Fruit fly (Drosophila melanogaster): ENCODE data around the gene Nckx30C.

Nckx30C gene

DNA sequence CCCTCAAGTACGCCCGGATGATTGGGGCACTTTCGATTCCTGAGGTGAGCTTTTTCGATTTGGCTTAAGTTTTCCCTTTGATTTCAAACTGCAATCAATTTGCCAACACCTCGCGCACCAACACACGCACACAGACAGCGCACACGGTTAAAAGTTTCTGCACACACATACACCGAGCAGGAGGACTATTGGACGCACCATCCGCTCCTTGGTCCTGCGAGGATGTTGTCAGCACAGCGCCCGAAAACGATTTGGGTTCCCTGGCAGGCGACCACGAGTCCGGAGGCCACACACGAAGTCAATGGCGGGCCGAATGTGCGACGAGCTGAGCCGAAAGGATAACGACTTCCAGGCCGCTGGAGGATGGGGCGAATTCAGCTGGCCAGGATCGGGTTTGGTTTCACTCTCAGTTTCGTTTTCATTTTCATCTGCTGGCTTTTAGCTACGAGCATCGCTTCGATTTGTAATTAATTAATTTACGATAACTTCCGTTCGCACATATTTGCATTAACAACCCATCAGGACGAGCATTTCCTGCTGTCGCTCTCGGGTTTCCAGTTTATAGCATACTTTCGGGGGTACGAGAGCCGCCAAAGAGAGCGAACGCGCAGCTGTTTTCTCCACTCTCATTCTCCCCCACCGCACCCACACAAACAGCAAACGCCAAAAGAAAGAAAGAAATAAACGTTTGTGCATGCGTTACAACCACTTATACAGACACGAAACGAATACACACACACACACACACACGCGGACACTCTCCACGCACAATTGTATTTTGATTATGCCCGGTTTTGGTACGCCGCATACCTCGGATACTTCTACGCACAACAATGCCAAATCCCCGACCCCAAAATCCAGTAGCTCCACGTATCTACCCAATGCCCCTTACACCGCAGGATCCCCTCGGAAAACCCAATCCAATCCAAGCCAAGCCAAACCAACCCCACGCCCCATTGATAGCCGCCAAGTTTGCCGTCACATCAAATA is at the start of gene Nckx30C:
Gene Nckx30C (minus strand): TSS at position 260 of the 990 bp plus-strand sequence.
- TF ChIP-seq noc (tag; optimal IDR thresholded peaks at IDR 0.05): no peak

DNA sequence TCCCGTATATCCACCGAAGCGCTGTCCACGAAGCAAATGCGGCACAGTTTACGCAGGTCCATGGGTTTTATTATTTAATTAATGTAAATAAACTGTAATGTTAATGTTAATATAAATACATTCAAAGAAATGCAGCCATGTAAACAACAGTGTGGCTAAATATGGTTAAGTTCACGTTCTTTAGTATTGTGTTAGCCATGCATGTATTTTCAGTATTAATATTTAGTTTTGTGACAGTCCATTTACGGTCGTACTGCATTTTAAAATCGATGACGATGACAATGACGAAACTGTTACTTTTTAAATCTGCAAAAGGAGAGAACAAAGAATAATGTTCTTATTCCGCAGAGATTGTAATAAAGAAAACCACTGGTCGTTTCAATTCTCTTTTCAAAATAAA is 46.6 kb upstream of the Nckx30C start, which contains the start of gene CG13123:
Gene CG13123 (minus strand): TSS at position 163 of the 400 bp plus-strand sequence.
- no peak for TF ChIP-seq noc (tag; optimal IDR thresholded peaks at IDR 0.05)

DNA sequence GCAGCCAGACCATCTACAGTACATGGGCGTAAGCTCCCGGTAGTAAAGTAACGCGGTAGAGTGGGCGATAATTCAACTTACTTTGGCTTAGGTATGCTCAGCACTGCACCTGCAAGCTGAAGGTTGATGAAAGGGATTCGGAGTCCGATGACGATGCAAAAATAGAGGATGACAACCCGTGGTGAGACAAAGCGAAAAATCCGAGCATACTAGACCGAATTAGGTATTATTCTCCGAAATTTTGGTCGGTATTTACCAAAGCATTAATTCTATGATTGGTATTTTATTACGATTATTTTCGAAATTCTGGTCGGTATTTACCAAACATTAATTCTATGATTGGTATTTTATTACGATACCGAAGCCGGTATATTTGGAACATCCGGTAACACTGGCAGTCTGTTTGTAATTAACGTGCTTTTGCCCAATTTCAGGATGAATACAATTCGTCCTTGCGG is 44.3 kb upstream of the Nckx30C start, which contains the start of gene CG4036:
Gene CG4036 (plus strand): TSS at position 348 of the 458 bp plus-strand sequence.
- TF ChIP-seq noc (tag; optimal IDR thresholded peaks at IDR 0.05): no peak

DNA sequence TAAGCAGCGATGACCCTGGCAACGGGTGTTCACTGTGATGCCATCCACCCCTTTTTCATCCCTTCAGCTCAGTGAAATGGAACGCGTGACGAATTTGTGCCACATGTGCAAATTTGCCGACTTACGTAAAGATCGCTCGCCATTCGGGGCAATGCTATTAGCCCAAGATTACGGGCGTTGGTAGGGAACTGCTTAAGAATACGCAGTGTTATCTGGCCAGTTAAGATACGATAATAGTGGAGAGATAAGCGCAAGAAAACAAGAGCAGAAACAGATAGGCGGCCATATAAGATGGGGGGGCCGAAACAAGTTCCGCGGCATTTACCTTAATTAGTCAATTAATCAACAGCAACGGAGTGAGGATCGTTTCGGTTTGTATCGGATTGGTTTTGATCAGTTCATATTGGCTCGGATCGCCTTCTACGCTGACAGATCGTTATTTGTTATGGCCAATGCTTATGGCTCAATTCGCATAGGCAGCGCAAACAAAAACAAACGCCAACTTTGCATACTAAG is 39.7 kb upstream of the Nckx30C start:
- peak; percentile 72 for TF ChIP-seq noc (tag; optimal IDR thresholded peaks at IDR 0.05)

DNA sequence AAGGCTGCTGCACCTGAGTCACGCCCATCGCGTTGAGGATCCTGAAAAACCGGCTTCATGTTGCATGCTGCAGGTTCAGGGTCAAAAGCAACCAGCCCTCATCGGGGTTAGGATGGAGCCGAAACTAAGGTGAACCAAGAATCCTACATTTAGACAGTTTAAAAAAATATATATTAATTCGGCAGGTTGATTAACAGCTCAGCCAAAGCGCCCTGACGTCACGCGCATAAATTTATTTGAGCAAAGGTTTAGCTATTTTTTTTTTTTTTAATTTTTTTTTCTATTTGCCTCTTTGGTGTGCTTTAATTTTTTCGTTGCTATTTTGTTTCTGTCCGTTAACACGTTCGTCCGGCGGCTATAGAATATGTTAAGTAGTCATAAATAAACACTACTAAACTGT is 38.2 kb upstream of the Nckx30C start:
- TF ChIP-seq noc (tag; optimal IDR thresholded peaks at IDR 0.05): no peak

DNA sequence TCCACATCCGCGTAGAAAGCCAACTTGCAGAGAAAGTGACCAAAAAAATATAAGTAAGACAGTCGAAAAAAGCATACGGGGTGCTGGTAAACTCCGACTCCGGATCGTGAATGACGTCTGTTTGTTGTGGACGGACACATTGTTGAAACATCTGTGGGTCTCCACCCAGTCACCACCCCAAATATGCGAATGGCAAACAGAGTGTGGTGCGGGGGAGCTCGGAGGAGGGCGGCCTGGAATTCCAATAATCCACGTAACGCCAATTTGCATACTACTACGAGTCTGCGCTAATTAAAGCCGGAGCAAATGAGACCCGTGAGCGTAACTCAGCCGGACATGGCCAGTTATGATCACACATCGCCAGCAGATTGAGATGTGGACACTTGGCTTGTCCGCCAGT is 36.8 kb upstream of the Nckx30C start:
- TF ChIP-seq noc (tag; optimal IDR thresholded peaks at IDR 0.05): no peak

DNA sequence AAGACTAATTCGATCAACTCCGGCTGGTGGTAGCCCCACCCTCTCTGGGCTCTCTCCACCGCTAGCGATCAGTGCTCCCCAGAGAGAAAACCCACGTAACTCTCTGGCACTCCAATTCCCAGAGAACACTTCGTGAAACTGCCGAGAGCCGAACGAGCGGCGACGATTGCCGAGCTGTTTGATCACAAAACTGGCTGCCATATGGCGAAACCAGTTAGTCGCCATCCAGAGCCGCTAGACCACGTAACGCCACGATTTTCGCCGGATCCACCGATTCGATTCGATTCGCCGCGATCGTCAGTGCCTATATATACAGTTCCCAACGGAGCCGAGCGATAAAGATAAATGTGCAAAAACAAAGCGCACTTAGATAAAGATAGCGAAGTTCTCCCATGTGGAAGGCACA is 35.9 kb upstream of the Nckx30C start, which contains the start of gene IP3K1:
Gene IP3K1 (plus strand): TSS at position 209 of the 406 bp plus-strand sequence.
- TF ChIP-seq noc (tag; optimal IDR thresholded peaks at IDR 0.05): peak; percentile 80

DNA sequence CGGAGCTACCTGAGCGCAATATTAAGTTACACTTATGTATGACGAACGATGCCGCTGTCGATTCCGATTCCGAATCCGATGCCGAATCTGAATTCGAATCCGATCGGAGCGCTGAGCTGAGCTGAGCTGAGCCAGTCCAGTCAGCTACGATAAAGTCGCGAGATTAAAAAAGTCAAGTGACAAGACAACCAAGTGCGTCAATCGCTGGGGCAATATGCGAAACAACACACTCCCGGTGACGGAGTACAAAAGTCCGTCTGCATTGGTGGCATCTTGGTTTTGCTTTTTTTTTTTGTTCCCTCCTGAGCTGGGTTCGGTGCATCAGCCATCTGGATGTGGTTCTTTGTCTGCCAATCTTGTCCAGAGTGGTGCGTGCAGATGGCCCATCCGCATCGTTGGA is 33.5 kb upstream of the Nckx30C start:
- TF ChIP-seq noc (tag; optimal IDR thresholded peaks at IDR 0.05): no peak

DNA sequence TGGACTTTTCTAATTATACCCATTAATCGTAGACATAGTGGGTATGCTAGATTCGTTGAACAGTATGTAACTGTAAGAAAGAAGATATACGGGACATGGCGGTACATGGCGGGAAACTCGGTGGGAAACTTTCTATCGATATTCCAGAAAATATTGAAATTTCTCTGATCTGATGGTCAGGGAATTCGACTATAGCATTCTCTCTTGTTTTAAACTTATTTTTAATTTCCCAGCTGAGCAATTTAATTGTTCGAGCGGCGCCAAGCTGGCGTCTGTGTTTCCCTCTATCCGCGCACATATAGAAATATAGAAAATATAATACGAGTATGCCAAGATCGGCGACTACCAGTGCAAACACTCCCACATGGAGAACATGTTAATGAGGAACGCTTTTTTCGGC is 32.9 kb upstream of the Nckx30C start:
- TF ChIP-seq noc (tag; optimal IDR thresholded peaks at IDR 0.05): peak; percentile 77

DNA sequence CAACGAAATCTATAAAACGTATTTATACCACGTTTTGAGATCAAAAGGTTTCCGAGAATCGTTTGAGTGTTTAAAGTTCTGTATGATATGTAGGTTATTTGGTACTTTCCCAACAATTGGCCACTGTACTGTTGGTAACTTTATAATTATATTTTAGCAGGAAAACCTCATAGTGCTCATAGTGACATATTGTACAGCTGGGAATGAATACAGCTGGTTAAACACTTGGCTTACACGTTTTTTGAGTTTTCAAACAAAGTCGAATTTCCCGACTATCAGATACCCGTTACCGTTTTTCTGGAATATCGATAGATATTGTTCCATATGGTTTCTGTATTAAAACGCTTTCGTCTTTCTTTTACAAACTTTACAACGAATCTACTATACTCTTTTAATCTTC is 32.1 kb upstream of the Nckx30C start:
- TF ChIP-seq noc (tag; optimal IDR thresholded peaks at IDR 0.05): no peak

DNA sequence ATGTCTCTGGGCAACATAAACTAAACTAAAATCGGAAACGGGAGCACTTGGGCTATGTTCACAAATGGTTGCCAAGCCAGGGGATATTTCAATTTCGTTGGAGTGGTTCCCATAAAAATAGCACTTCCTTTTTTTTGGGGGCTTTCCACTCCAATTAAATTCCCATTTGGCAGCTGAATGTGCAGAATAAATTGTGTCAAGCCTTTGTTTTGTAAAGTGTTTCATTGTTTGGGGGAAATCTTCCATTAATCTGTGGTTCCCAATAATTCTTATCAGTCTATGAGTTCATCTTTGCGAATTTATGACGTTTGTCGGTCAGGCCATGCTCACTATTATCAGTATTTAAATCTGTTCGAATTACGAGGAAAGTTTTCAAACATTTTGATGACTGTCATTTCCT is 31.6 kb upstream of the Nckx30C start:
- TF ChIP-seq noc (tag; optimal IDR thresholded peaks at IDR 0.05): peak; percentile 51

DNA sequence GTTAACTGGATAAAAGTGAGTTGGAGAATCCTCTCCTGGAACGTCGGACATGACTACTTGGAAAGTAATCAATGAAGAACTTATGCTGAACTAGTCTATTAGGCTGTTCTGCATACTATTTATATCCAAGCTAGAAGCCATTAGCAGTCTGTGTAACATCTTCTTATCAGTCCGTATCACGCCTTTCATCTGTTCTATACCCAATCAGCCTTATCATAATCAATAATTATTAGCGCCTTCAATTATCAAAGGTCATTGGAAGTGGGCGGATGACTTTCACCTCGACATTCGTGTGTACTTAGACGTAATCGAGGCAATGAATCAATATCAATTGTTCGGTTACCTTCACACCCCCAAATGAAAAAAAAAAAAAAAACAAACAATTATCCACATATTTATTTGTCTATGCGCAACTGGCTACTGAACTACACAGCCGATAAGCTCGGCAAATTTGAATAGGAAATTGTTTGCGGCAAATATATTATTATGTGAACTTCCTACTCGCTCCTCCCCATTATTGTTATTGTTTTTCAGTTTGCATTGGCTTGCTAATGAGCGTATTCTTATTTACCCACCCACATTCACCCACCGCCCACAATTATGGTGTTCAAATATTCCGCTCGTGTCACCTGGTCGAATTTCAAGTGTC is 28.8 kb upstream of the Nckx30C start, which contains the start of the genes ppk11 and ppk16:
Gene ppk11 (minus strand): TSS at position 51 of the 649 bp plus-strand sequence.
Gene ppk16 (minus strand): TSS at position 51 of the 649 bp plus-strand sequence.
- TF ChIP-seq noc (tag; optimal IDR thresholded peaks at IDR 0.05): no peak

DNA sequence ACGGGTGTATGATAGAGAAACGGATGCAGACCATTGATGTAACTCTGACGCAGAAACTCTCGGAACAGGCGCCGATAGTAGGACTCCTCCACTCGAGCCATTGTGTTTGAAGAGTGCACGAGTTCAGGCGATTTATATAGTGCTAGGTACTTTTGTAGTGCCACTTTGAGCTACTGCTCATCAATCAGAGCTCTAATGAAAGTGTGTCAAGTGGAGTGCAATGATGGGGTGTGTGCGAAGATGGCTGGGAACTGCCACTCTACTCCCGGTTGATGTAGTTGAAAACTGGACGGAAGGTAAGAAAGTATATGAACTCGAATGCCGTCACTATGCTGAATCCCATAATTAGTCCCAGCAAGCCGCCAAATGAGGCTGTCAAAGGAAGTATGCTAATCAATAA is 24.6 kb upstream of the Nckx30C start, which contains the start of gene ppk18:
Gene ppk18 (minus strand): TSS at position 101 of the 400 bp plus-strand sequence.
- TF ChIP-seq noc (tag; optimal IDR thresholded peaks at IDR 0.05): no peak

DNA sequence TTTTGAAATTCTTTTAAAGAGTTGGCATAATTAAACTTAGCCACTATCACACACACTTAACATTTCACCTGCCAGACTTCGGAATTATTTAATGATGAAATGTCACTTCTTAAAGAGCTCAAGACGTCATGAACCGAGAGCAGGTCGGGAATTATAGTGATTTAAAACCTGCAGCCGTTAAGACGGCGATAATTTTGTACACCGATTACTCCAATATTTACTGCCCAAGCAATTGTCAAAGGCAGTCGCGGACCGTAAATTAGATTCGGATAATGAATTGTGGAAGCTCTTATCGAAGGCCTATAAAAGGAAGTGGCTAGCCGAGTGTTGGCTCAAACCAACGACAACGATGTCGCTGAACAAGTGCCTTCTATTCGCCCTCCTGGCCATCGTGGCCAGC is 22.4 kb upstream of the Nckx30C start, which contains the start of gene CG17633:
Gene CG17633 (plus strand): TSS at position 326 of the 400 bp plus-strand sequence.
- peak; percentile 58 for TF ChIP-seq noc (tag; optimal IDR thresholded peaks at IDR 0.05)

DNA sequence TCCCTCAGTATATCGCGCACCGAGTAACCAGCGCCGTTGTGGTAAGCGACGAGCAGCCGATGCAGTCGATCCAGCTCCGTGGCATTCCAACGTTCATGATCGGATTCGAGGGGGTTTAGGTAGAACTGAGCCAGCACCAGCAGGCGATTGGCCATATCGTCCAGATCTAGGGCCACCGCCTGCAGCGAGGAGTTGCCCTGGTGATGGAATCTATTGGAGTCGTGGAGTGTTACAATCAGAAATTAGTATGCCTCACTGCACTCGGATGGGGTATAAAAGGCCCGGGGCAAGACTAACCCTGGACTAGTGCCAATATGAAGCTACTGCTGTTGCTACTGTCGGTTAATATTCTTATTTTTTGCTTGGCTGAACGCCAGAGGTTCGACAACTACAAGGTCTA is 20.5 kb upstream of the Nckx30C start, which contains the start of gene CG4017:
Gene CG4017 (plus strand): TSS at position 301 of the 400 bp plus-strand sequence.
- no peak for TF ChIP-seq noc (tag; optimal IDR thresholded peaks at IDR 0.05)

All from whole organism, larva.